Fruit fly (Drosophila melanogaster): ENCODE measurements around the gene CG34250.
A peak's percentile ranks its signal among the peaks of the same experiment; 100 is the strongest.

The CG34250 gene

dm6 chr3L:17506005-17506760, 30.2 kb downstream of the CG34250 start:
- TF ChIP-seq Dif (GFP tag; optimal IDR thresholded peaks at IDR 0.05; ENCODE audit: partially characterized antibody) = no peak
- peak; percentile 69 for TF ChIP-seq HLH106 (tag; optimal IDR thresholded peaks at IDR 0.05)
- no peak for TF ChIP-seq sage (GFP tag; optimal IDR thresholded peaks at IDR 0.05)
- TF ChIP-seq OdsH (GFP tag; optimal IDR thresholded peaks at IDR 0.05) = peak; percentile 76
- no peak for TF ChIP-seq Jra (GFP tag; optimal IDR thresholded peaks at IDR 0.05)
- TF ChIP-seq Vsx2 (GFP tag; optimal IDR thresholded peaks at IDR 0.05; ENCODE audit: partially characterized antibody) = no peak
- TF ChIP-seq Dfd (GFP tag; optimal IDR thresholded peaks at IDR 0.05) = no peak
- peak; percentile 54 for TF ChIP-seq br (GFP tag; optimal IDR thresholded peaks at IDR 0.05)
- no peak for TF ChIP-seq Hr78 (GFP tag; optimal IDR thresholded peaks at IDR 0.05)
- TF ChIP-seq Rel (GFP tag; optimal IDR thresholded peaks at IDR 0.05) = no peak
- peak; percentile 14 for TF ChIP-seq Rel (tag; optimal IDR thresholded peaks at IDR 0.05)
- TF ChIP-seq pan (optimal IDR thresholded peaks at IDR 0.05) = no peak
- peak; percentile 79 for TF ChIP-seq h (GFP tag; optimal IDR thresholded peaks at IDR 0.05)
- peak; percentile 72 for TF ChIP-seq psq (GFP tag; optimal IDR thresholded peaks at IDR 0.05)
- TF ChIP-seq foxo (GFP tag; optimal IDR thresholded peaks at IDR 0.05) = peak in 1 of 2 experiments; percentile 81
- peak; percentile 31 for TF ChIP-seq dmrt93B (GFP tag; optimal IDR thresholded peaks at IDR 0.05)
- TF ChIP-seq CrebA (GFP tag; optimal IDR thresholded peaks at IDR 0.05; ENCODE audit: borderline replicate concordance) = no peak
- peak; percentile 67 for TF ChIP-seq rgr (GFP tag; optimal IDR thresholded peaks at IDR 0.05)
- peak; percentile 77 for TF ChIP-seq ey (GFP tag; optimal IDR thresholded peaks at IDR 0.05)
- no peak for TF ChIP-seq CG9705 (GFP tag; optimal IDR thresholded peaks at IDR 0.05)
- no peak for TF ChIP-seq Hnf4 (GFP tag; optimal IDR thresholded peaks at IDR 0.05)
- TF ChIP-seq woc (GFP tag; optimal IDR thresholded peaks at IDR 0.05) = no peak
- TF ChIP-seq dsf (GFP tag; optimal IDR thresholded peaks at IDR 0.05; ENCODE audit: borderline replicate concordance) = no peak
- TF ChIP-seq dl (GFP tag; optimal IDR thresholded peaks at IDR 0.05; ENCODE audit: insufficient read depth in 1 of 2, partially characterized antibody in 2 of 2) = no peak
- TF ChIP-seq N (GFP tag; optimal IDR thresholded peaks at IDR 0.05) = no peak
- no peak for TF ChIP-seq tai (GFP tag; optimal IDR thresholded peaks at IDR 0.05)
- TF ChIP-seq jim (GFP tag; optimal IDR thresholded peaks at IDR 0.05) = no peak
- TF ChIP-seq brk (GFP tag; optimal IDR thresholded peaks at IDR 0.05) = no peak
- TF ChIP-seq Myc (optimal IDR thresholded peaks at IDR 0.05) = no peak
- no peak for TF ChIP-seq Mio (GFP tag; optimal IDR thresholded peaks at IDR 0.05)
- no peak for TF ChIP-seq Abd-B (GFP tag; optimal IDR thresholded peaks at IDR 0.05)
- TF ChIP-seq usp (GFP tag; optimal IDR thresholded peaks at IDR 0.05) = no peak
- no peak for TF ChIP-seq GATAd (GFP tag; optimal IDR thresholded peaks at IDR 0.05)
- no peak for TF ChIP-seq CG32264 (GFP tag; optimal IDR thresholded peaks at IDR 0.05)
- TF ChIP-seq lola (GFP tag; optimal IDR thresholded peaks at IDR 0.05) = no peak
- peak; percentile 73 for TF ChIP-seq fru (GFP tag; optimal IDR thresholded peaks at IDR 0.05)
- no peak for TF ChIP-seq sv (GFP tag; optimal IDR thresholded peaks at IDR 0.05)
- no peak for TF ChIP-seq Hr83 (GFP tag; optimal IDR thresholded peaks at IDR 0.05; ENCODE audit: poor library complexity, severe bottlenecking)
- peak; percentile 71 for TF ChIP-seq Sp1 (GFP tag; optimal IDR thresholded peaks at IDR 0.05)

- TF ChIP-seq HLH106 (tag; optimal IDR thresholded peaks at IDR 0.05) = peak; percentile 15
- TF ChIP-seq foxo (GFP tag; optimal IDR thresholded peaks at IDR 0.05) = peak in 1 of 2 experiments; percentile 11
- TF ChIP-seq Hnf4 (GFP tag; optimal IDR thresholded peaks at IDR 0.05) = no peak
- TF ChIP-seq dsf (GFP tag; optimal IDR thresholded peaks at IDR 0.05; ENCODE audit: borderline replicate concordance) = no peak
- TF ChIP-seq Rel (GFP tag; optimal IDR thresholded peaks at IDR 0.05) = no peak
- no peak for TF ChIP-seq Rel (tag; optimal IDR thresholded peaks at IDR 0.05)
- peak; percentile 38 for TF ChIP-seq rgr (GFP tag; optimal IDR thresholded peaks at IDR 0.05)
- no peak for TF ChIP-seq CrebA (GFP tag; optimal IDR thresholded peaks at IDR 0.05; ENCODE audit: borderline replicate concordance)
- no peak for TF ChIP-seq OdsH (GFP tag; optimal IDR thresholded peaks at IDR 0.05)
- TF ChIP-seq h (GFP tag; optimal IDR thresholded peaks at IDR 0.05) = peak; percentile 5
- TF ChIP-seq dl (GFP tag; optimal IDR thresholded peaks at IDR 0.05; ENCODE audit: insufficient read depth in 1 of 2, partially characterized antibody in 2 of 2) = no peak
- TF ChIP-seq fru (GFP tag; optimal IDR thresholded peaks at IDR 0.05) = no peak
- TF ChIP-seq Abd-B (GFP tag; optimal IDR thresholded peaks at IDR 0.05) = no peak
- TF ChIP-seq Sp1 (GFP tag; optimal IDR thresholded peaks at IDR 0.05) = no peak
These were observed 30.8 kb downstream of the CG34250 start for dm6 chr3L:17506830-17507229.

Data from whole organism, wandering third instar larva.